In genomic region chr3L:7133699-7134655, dm6 we compare ENCODE assay signal across 1 fruit fly cellular context.
TF ChIP-seq lines count a peak whose summit lies in the region.

TSS of gene melt (plus strand) at chr3L:7134516.

TF ChIP-seq in whole organism, embryonic, 481 proteins besides CTCF, POLR2A, EP300 and RAD21 (continued from another document):
- peak; percentile 94 for TF ChIP-seq CG7556 (GFP tag; optimal IDR thresholded peaks at IDR 0.05; lab: Kevin White, UChicago)
- TF ChIP-seq CG12769 (tag; optimal IDR thresholded peaks at IDR 0.05; lab: Kevin White, UChicago), result peak; percentile 48
- TF ChIP-seq oc (tag; optimal IDR thresholded peaks at IDR 0.05; lab: Kevin White, UChicago), result peak; percentile 29
- TF ChIP-seq CG9876 (GFP tag; optimal IDR thresholded peaks at IDR 0.05; lab: Kevin White, UChicago), result peak; percentile 74
- 0 out of 3 replicates have a peak, but pooled peaks have one; percentile 56 for TF ChIP-seq CG11456 (GFP tag; IDR thresholded peaks at IDR 0.05; lab: Robert Waterston, UW)
- peak; percentile 87 to 91 for TF ChIP-seq Hr51 (GFP tag; optimal IDR thresholded peaks at IDR 0.05; lab: Kevin White, UChicago)
- TF ChIP-seq Scr (GFP tag; IDR thresholded peaks at IDR 0.05; lab: Robert Waterston, UW; ENCODE audit: partially characterized antibody), result no peak
- peak; percentile 72 for TF ChIP-seq dm (GFP tag; optimal IDR thresholded peaks at IDR 0.05; lab: Kevin White, UChicago)
- TF ChIP-seq NfI (GFP tag; optimal IDR thresholded peaks at IDR 0.05; lab: Kevin White, UChicago), result peak; percentile 82
- peak; percentile 66 to 81 for TF ChIP-seq bsh (GFP tag; optimal IDR thresholded peaks at IDR 0.05; lab: Kevin White, UChicago)
- peak; percentile 83 for TF ChIP-seq Bteb2 (GFP tag; optimal IDR thresholded peaks at IDR 0.05; lab: Kevin White, UChicago)
- TF ChIP-seq phol (tag; optimal IDR thresholded peaks at IDR 0.05; lab: Kevin White, UChicago), result peak; percentile 90
- TF ChIP-seq danr (GFP tag; IDR thresholded peaks at IDR 0.05; lab: Robert Waterston, UW), result peak; percentile 51; the same call in 1 of the 2 replicates
- TF ChIP-seq HLH54F (GFP tag; optimal IDR thresholded peaks at IDR 0.05; lab: Kevin White, UChicago), result peak; percentile 91
- TF ChIP-seq CG3065 (GFP tag; optimal IDR thresholded peaks at IDR 0.05; lab: Kevin White, UChicago), result peak; percentile 68
- TF ChIP-seq CG12236 (GFP tag; optimal IDR thresholded peaks at IDR 0.05; lab: Kevin White, UChicago), result peak; percentile 71
- no peak for TF ChIP-seq bigmax (GFP tag; optimal IDR thresholded peaks at IDR 0.05; lab: Kevin White, UChicago)
- peak; percentile 92 for TF ChIP-seq CG12659 (GFP tag; optimal IDR thresholded peaks at IDR 0.05; lab: Kevin White, UChicago)
- TF ChIP-seq zfh2 (GFP tag; optimal IDR thresholded peaks at IDR 0.05; lab: Kevin White, UChicago), result peak; percentile 92
- peak; percentile 85 for TF ChIP-seq Atf6 (GFP tag; IDR thresholded peaks at IDR 0.05; lab: Robert Waterston, UW)
- peak; percentile 68 for TF ChIP-seq CG3838 (GFP tag; optimal IDR thresholded peaks at IDR 0.05; lab: Kevin White, UChicago)
- TF ChIP-seq CG18764 (GFP tag; optimal IDR thresholded peaks at IDR 0.05; lab: Kevin White, UChicago), result peak; percentile 71
- TF ChIP-seq CG33213 (GFP tag; optimal IDR thresholded peaks at IDR 0.05; lab: Kevin White, UChicago), result peak; percentile 58
- peak; percentile 96 for TF ChIP-seq CG17361 (GFP tag; IDR thresholded peaks at IDR 0.05; lab: Robert Waterston, UW)
- no peak for TF ChIP-seq Dfd (GFP tag; optimal IDR thresholded peaks at IDR 0.05; lab: Kevin White, UChicago)
- peak; percentile 91 for TF ChIP-seq Jarid2 (GFP tag; optimal IDR thresholded peaks at IDR 0.05; lab: Kevin White, UChicago)
- peak; percentile 42 for TF ChIP-seq HmgD (GFP tag; optimal IDR thresholded peaks at IDR 0.05; lab: Kevin White, UChicago)
- TF ChIP-seq CG11560 (tag; IDR thresholded peaks at IDR 0.05; lab: Robert Waterston, UW), result peak; percentile 43; the same call in 1 of the 3 replicates
- peak; percentile 82; the same call in 2 of the 3 replicates for TF ChIP-seq CG11093 (GFP tag; IDR thresholded peaks at IDR 0.05; lab: Robert Waterston, UW)
- peak; percentile 76 for TF ChIP-seq CG3847 (GFP tag; IDR thresholded peaks at IDR 0.05; lab: Robert Waterston, UW)
- TF ChIP-seq CG14965 (GFP tag; optimal IDR thresholded peaks at IDR 0.05; lab: Kevin White, UChicago; ENCODE audit: borderline replicate concordance), result peak; percentile 59
- TF ChIP-seq CG10654 (GFP tag; optimal IDR thresholded peaks at IDR 0.05; lab: Kevin White, UChicago), result peak; percentile 82
- TF ChIP-seq aop (GFP tag; IDR thresholded peaks at IDR 0.05; lab: Robert Waterston, UW), result no peak
- peak; percentile 82 for TF ChIP-seq gcm (GFP tag; optimal IDR thresholded peaks at IDR 0.05; lab: Kevin White, UChicago)
- no peak for TF ChIP-seq fd64A (GFP tag; optimal IDR thresholded peaks at IDR 0.05; lab: Kevin White, UChicago)
- peak; percentile 72 for TF ChIP-seq trem (tag; optimal IDR thresholded peaks at IDR 0.05; lab: Kevin White, UChicago)
- peak; percentile 87 for TF ChIP-seq CG14710 (tag; optimal IDR thresholded peaks at IDR 0.05; lab: Kevin White, UChicago)
- peak; percentile 61 for TF ChIP-seq CG7928 (GFP tag; optimal IDR thresholded peaks at IDR 0.05; lab: Kevin White, UChicago)
- TF ChIP-seq maf-S (GFP tag; optimal IDR thresholded peaks at IDR 0.05; lab: Kevin White, UChicago), result peak; percentile 81
- TF ChIP-seq slbo (GFP tag; IDR thresholded peaks at IDR 0.05; lab: Robert Waterston, UW), result peak; percentile 75
- peak; percentile 49; the same call in 1 of the 2 replicates for TF ChIP-seq bbx (GFP tag; IDR thresholded peaks at IDR 0.05; lab: Robert Waterston, UW; ENCODE audit: partially characterized antibody)
- peak; percentile 83 for TF ChIP-seq Fer1 (GFP tag; optimal IDR thresholded peaks at IDR 0.05; lab: Kevin White, UChicago)
- TF ChIP-seq CG1792 (GFP tag; optimal IDR thresholded peaks at IDR 0.05; lab: Kevin White, UChicago), result peak; percentile 82
- peak; percentile 88 for TF ChIP-seq CG12104 (GFP tag; optimal IDR thresholded peaks at IDR 0.05; lab: Kevin White, UChicago)
- TF ChIP-seq CG10366 (GFP tag; IDR thresholded peaks at IDR 0.05; lab: Robert Waterston, UW), result peak; percentile 60
- peak; percentile 88 for TF ChIP-seq fu2 (GFP tag; optimal IDR thresholded peaks at IDR 0.05; lab: Kevin White, UChicago)
- TF ChIP-seq Opbp (GFP tag; IDR thresholded peaks at IDR 0.05; lab: Robert Waterston, UW; ENCODE audit: partially characterized antibody), result 0 out of 3 replicates have a peak, but pooled peaks have one; percentile 60
- no peak for TF ChIP-seq CG9797 (GFP tag; optimal IDR thresholded peaks at IDR 0.05; lab: Kevin White, UChicago)
- TF ChIP-seq zen2 (GFP tag; IDR thresholded peaks at IDR 0.05; lab: Robert Waterston, UW; ENCODE audit: partially characterized antibody), result peak; percentile 19; the same call in 1 of the 3 replicates
- peak; percentile 62 for TF ChIP-seq CG2875 (GFP tag; optimal IDR thresholded peaks at IDR 0.05; lab: Kevin White, UChicago)
- no peak for TF ChIP-seq CG43689 (GFP tag; IDR thresholded peaks at IDR 0.05; lab: Robert Waterston, UW)
- peak; percentile 74 for TF ChIP-seq CG9817 (tag; optimal IDR thresholded peaks at IDR 0.05; lab: Kevin White, UChicago)
